5 fruit fly cellular contexts compared by ENCODE assay signal in genomic region chr3R:22464611-22465113, dm6.
TF ChIP-seq lines count a peak whose summit lies in the region.

Gene CG7054, plus strand, starts transcription at chr3R:22464985.

- no peak for TF ChIP-seq CTCF in whole organism, embryonic (GFP tag; optimal IDR thresholded peaks at IDR 0.05; lab: Kevin White, UChicago)

TF ChIP-seq in whole organism, adult, 20 proteins besides CTCF, POLR2A, EP300 and RAD21 (continues in another document):
- no peak for TF ChIP-seq toe (GFP tag; optimal IDR thresholded peaks at IDR 0.05; lab: Kevin White, UChicago)
- peak; percentile 98 for TF ChIP-seq kay (GFP tag; lab: Kevin White, UChicago; ENCODE audit: borderline replicate concordance)
- TF ChIP-seq cic (GFP tag; optimal IDR thresholded peaks at IDR 0.05; lab: Kevin White, UChicago) = peak; percentile 78
- peak; percentile 65 for TF ChIP-seq CG33017 (tag; optimal IDR thresholded peaks at IDR 0.05; lab: Kevin White, UChicago)
- peak; percentile 15 for TF ChIP-seq bab1 (GFP tag; optimal IDR thresholded peaks at IDR 0.05; lab: Kevin White, UChicago)
- no peak for TF ChIP-seq cnc (optimal IDR thresholded peaks at IDR 0.05; lab: Kevin White, UChicago)
- peak; percentile 49 for TF ChIP-seq pad (GFP tag; optimal IDR thresholded peaks at IDR 0.05; lab: Kevin White, UChicago)
- TF ChIP-seq Hr96 (GFP tag; optimal IDR thresholded peaks at IDR 0.05; lab: Kevin White, UChicago) = peak; percentile 46
- TF ChIP-seq CG7045 (GFP tag; optimal IDR thresholded peaks at IDR 0.05; lab: Kevin White, UChicago) = peak; percentile 72
- peak; percentile 61 for TF ChIP-seq CG12768 (GFP tag; optimal IDR thresholded peaks at IDR 0.05; lab: Kevin White, UChicago)
- peak; percentile 54 for TF ChIP-seq Mnt (GFP tag; optimal IDR thresholded peaks at IDR 0.05; lab: Kevin White, UChicago)
- peak; percentile 65 for TF ChIP-seq tj (GFP tag; optimal IDR thresholded peaks at IDR 0.05; lab: Kevin White, UChicago)
- TF ChIP-seq CG7101 (tag; optimal IDR thresholded peaks at IDR 0.05; lab: Kevin White, UChicago) = peak; percentile 71
- peak; percentile 9 for TF ChIP-seq ovo (GFP tag; optimal IDR thresholded peaks at IDR 0.05; lab: Kevin White, UChicago)
- no peak for TF ChIP-seq Crg-1 (GFP tag; optimal IDR thresholded peaks at IDR 0.05; lab: Kevin White, UChicago)
- peak; percentile 10 for TF ChIP-seq CG1620 (GFP tag; optimal IDR thresholded peaks at IDR 0.05; lab: Kevin White, UChicago)
- peak; percentile 42 for TF ChIP-seq CG14711 (tag; optimal IDR thresholded peaks at IDR 0.05; lab: Kevin White, UChicago)
- peak; percentile 68 for TF ChIP-seq CG11617 (GFP tag; optimal IDR thresholded peaks at IDR 0.05; lab: Kevin White, UChicago)

TF ChIP-seq in whole organism, embryonic, 481 proteins besides CTCF, POLR2A, EP300 and RAD21 (continues in another document):
- peak; percentile 48 for TF ChIP-seq NfI (GFP tag; optimal IDR thresholded peaks at IDR 0.05; lab: Kevin White, UChicago)
- peak in 1 of 2 experiments; percentile 44 for TF ChIP-seq Hr51 (GFP tag; optimal IDR thresholded peaks at IDR 0.05; lab: Kevin White, UChicago)
- TF ChIP-seq chif (GFP tag; optimal IDR thresholded peaks at IDR 0.05; lab: Kevin White, UChicago) = no peak
- peak; percentile 76 for TF ChIP-seq mirr (GFP tag; optimal IDR thresholded peaks at IDR 0.05; lab: Kevin White, UChicago)
- no peak for TF ChIP-seq nom (GFP tag; optimal IDR thresholded peaks at IDR 0.05; lab: Kevin White, UChicago)
- TF ChIP-seq CG13296 (GFP tag; optimal IDR thresholded peaks at IDR 0.05; lab: Kevin White, UChicago) = peak; percentile 45
- TF ChIP-seq CG2120 (GFP tag; optimal IDR thresholded peaks at IDR 0.05; lab: Kevin White, UChicago) = peak; percentile 48
- TF ChIP-seq en (GFP tag; optimal IDR thresholded peaks at IDR 0.05; lab: Kevin White, UChicago) = no peak
- TF ChIP-seq Scr (GFP tag; IDR thresholded peaks at IDR 0.05; lab: Robert Waterston, UW; ENCODE audit: partially characterized antibody) = 0 out of 2 replicates have a peak, but pooled peaks have one; percentile 10
- TF ChIP-seq CG32532 (GFP tag; IDR thresholded peaks at IDR 0.05; lab: Robert Waterston, UW) = peak; percentile 37; the same call in 1 of the 2 replicates
- peak; percentile 39 for TF ChIP-seq lilli (GFP tag; optimal IDR thresholded peaks at IDR 0.05; lab: Kevin White, UChicago)
- TF ChIP-seq B-H2 (GFP tag; optimal IDR thresholded peaks at IDR 0.05; lab: Kevin White, UChicago) = peak; percentile 66
- peak in 1 of 2 experiments; percentile 43 for TF ChIP-seq Eip74EF (GFP tag; optimal IDR thresholded peaks at IDR 0.05; lab: Kevin White, UChicago)
- peak; percentile 56 for TF ChIP-seq HmgZ (tag; optimal IDR thresholded peaks at IDR 0.05; lab: Kevin White, UChicago)
- TF ChIP-seq CG18599 (GFP tag; optimal IDR thresholded peaks at IDR 0.05; lab: Kevin White, UChicago) = peak; percentile 27
- TF ChIP-seq ATbp (GFP tag; optimal IDR thresholded peaks at IDR 0.05; lab: Kevin White, UChicago) = peak; percentile 32
- TF ChIP-seq trh (GFP tag; optimal IDR thresholded peaks at IDR 0.05; lab: Kevin White, UChicago) = no peak
- TF ChIP-seq CG17829 (tag; optimal IDR thresholded peaks at IDR 0.05; lab: Kevin White, UChicago) = no peak

TF ChIP-seq in whole organism, prepupa, 60 proteins besides CTCF, POLR2A, EP300 and RAD21:
- no peak for TF ChIP-seq CG8319 (GFP tag; optimal IDR thresholded peaks at IDR 0.05; lab: Kevin White, UChicago)
- peak; percentile 40 for TF ChIP-seq esn (GFP tag; optimal IDR thresholded peaks at IDR 0.05; lab: Kevin White, UChicago)
- no peak for TF ChIP-seq CG3032 (tag; optimal IDR thresholded peaks at IDR 0.05; lab: Kevin White, UChicago)
- no peak for TF ChIP-seq CG11294 (GFP tag; IDR thresholded peaks at IDR 0.05; lab: Robert Waterston, UW)
- TF ChIP-seq Gug (GFP tag; IDR thresholded peaks at IDR 0.05; lab: Robert Waterston, UW) = 0 out of 2 replicates have a peak, but pooled peaks have one; percentile 13
- TF ChIP-seq Eip78C (GFP tag; lab: Kevin White, UChicago) = peak; percentile 76
- no peak for TF ChIP-seq CG10669 (GFP tag; optimal IDR thresholded peaks at IDR 0.05; lab: Kevin White, UChicago)
- peak; percentile 19 for TF ChIP-seq Sox14 (GFP tag; optimal IDR thresholded peaks at IDR 0.05; lab: Kevin White, UChicago)

TF ChIP-seq in whole organism, pupa, 21 proteins besides CTCF, POLR2A, EP300 and RAD21:
- TF ChIP-seq Ets98B (GFP tag; IDR thresholded peaks at IDR 0.05; lab: Robert Waterston, UW) (peak; percentile 9; the same call in 1 of the 2 replicates), CG4496 (GFP tag; IDR thresholded peaks at IDR 0.05; lab: Robert Waterston, UW) (0 out of 3 replicates have a peak, but pooled peaks have one; percentile 16), CG9948 (tag; optimal IDR thresholded peaks at IDR 0.05; lab: Kevin White, UChicago) (no peak)

TF ChIP-seq in whole organism, wandering third instar larva, 38 proteins besides CTCF, POLR2A, EP300 and RAD21:
- peak; percentile 12 for TF ChIP-seq h (GFP tag; optimal IDR thresholded peaks at IDR 0.05; lab: Kevin White, UChicago)
- no peak for TF ChIP-seq CG9705 (GFP tag; optimal IDR thresholded peaks at IDR 0.05; lab: Kevin White, UChicago)
- no peak for TF ChIP-seq pan (optimal IDR thresholded peaks at IDR 0.05; lab: Kevin White, UChicago)
- TF ChIP-seq br (GFP tag; optimal IDR thresholded peaks at IDR 0.05; lab: Kevin White, UChicago) = peak; percentile 19
- TF ChIP-seq Sp1 (GFP tag; optimal IDR thresholded peaks at IDR 0.05; lab: Kevin White, UChicago) = peak; percentile 27
- TF ChIP-seq foxo (GFP tag; optimal IDR thresholded peaks at IDR 0.05; lab: Kevin White, UChicago) = peak in 1 of 2 experiments; percentile 20
- TF ChIP-seq Rel (GFP tag; optimal IDR thresholded peaks at IDR 0.05; lab: Kevin White, UChicago) = no peak
- TF ChIP-seq Rel (tag; optimal IDR thresholded peaks at IDR 0.05; lab: Kevin White, UChicago) = peak; percentile 45
TF ChIP-seq in whole organism, wandering third instar larva: peak in this region for 5.
